Worm (Caenorhabditis elegans): ENCODE data around the gene sri-74.

ce11 chrII:2553030-2553429 is 29.9 kb downstream of the sri-74 start:
- TF ChIP-seq nhr-120 (GFP tag; IDR thresholded peaks at IDR 0.05) (no peak), let-526 (GFP tag; IDR thresholded peaks at IDR 0.05) (no peak), ets-4 (GFP tag; optimal IDR thresholded peaks at IDR 0.05) (no peak), B0019.2 (GFP tag; conservative IDR thresholded peaks at IDR 0.05) (no peak), Y53G8AR.9 (GFP tag; conservative IDR thresholded peaks at IDR 0.05) (no peak), snpc-4 (GFP tag; optimal IDR thresholded peaks at IDR 0.05) (no peak), snpc-4 (tag; optimal IDR thresholded peaks at IDR 0.05) (no peak), hsf-1 (GFP tag; IDR thresholded peaks at IDR 0.05) (no peak)

Measured in whole organism, young adult.